Fruit fly (Drosophila melanogaster): ENCODE results near the gene hng2.

DNA sequence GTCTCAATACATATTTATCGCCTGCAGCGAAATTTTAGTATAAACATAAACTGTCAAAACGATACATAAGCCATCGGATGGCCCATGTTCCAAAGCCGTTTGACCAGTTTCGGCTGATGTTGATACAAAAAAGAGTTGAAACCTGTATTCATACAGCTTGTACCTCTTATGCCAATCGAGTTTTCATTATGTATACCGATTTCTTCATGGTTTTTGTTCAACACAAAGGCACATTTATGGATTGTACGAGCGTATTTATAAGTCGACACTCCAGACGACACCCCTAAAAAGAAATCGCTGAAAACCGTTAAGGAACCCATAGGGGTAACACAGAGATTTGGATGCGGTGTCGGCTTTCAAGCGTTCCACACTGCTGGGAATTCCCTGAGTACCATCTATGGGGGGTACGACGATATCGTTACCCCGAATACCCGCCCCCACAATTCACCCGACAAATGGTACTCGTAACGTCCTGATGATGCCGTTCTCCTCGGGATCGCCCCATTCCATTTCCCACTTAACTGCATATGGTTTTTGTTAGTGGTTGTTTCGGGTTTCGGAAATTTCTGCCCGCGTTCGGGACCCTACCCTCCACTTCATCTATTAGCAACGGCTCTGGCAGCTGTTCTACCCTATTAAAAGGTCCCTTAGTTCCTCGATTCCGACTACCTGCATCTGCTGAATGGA lies 1.9 kb downstream of the hng2 start:
- TF ChIP-seq Rel (GFP tag; optimal IDR thresholded peaks at IDR 0.05) (no peak), Rel (tag; optimal IDR thresholded peaks at IDR 0.05) (peak; percentile 87), Myc (optimal IDR thresholded peaks at IDR 0.05) (no peak), Dfd (GFP tag; optimal IDR thresholded peaks at IDR 0.05) (no peak), pan (optimal IDR thresholded peaks at IDR 0.05) (no peak), psq (GFP tag; optimal IDR thresholded peaks at IDR 0.05) (no peak), dmrt93B (GFP tag; optimal IDR thresholded peaks at IDR 0.05) (no peak), woc (GFP tag; optimal IDR thresholded peaks at IDR 0.05) (peak; percentile 46), h (GFP tag; optimal IDR thresholded peaks at IDR 0.05) (no peak), Hr78 (GFP tag; optimal IDR thresholded peaks at IDR 0.05) (no peak), N (GFP tag; optimal IDR thresholded peaks at IDR 0.05) (no peak)
